Worm (Caenorhabditis elegans): Measurements from ENCODE around the gene deg-1.

Gene deg-1

DNA sequence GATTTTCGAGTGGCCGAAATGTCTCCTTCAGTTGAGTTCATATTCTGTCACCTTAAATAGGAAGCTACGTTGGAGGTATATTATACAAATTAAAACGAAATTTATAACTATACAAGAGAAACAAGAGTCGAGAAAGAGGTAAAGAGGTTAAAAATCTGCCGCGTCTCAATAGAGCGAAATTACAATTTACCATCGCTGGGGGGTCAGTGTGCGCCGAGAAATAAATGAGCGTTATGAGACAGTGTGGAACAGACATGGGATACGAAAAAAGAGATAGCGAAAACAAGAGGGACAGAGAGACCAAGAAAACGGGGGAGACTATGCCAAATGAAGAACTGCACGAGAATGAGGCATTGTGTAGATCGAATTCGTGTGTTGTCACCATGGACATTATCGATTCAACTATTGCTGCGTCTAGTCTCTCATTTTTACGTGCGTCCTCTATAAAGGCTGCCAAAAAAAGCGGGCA, 35.0 kb downstream of the deg-1 start, which contains the start of gene ZK154.5:
ZK154.5 (minus strand) TSS at position 51 of the 469 bp plus-strand sequence.
- TF ChIP-seq lin-11 (tag; optimal IDR thresholded peaks at IDR 0.05) (no peak), mdl-1 (tag; optimal IDR thresholded peaks at IDR 0.05) (no peak), elt-1 (tag; optimal IDR thresholded peaks at IDR 0.05) (no peak), fos-1 (tag; optimal IDR thresholded peaks at IDR 0.05) (peak; percentile 3), lsy-2 (tag; optimal IDR thresholded peaks at IDR 0.05) (peak in 1 of 2 experiments; percentile 54), sma-3 (GFP tag; optimal IDR thresholded peaks at IDR 0.05) (peak; percentile 5), sem-4 (tag; optimal IDR thresholded peaks at IDR 0.05) (peak; percentile 36), snpc-4 (tag; optimal IDR thresholded peaks at IDR 0.05) (no peak), ceh-16 (tag; optimal IDR thresholded peaks at IDR 0.05) (no peak), egl-27 (tag; optimal IDR thresholded peaks at IDR 0.05) (no peak), aly-2 (tag; optimal IDR thresholded peaks at IDR 0.05) (no peak), ztf-11 (tag; optimal IDR thresholded peaks at IDR 0.05) (no peak), ZK546.5 (tag; optimal IDR thresholded peaks at IDR 0.05) (no peak), nhr-12 (tag; optimal IDR thresholded peaks at IDR 0.05) (no peak), skn-1 (tag; optimal IDR thresholded peaks at IDR 0.05) (no peak), ztf-1 (GFP tag; conservative IDR thresholded peaks at IDR 0.05) (no peak), nhr-10 (tag; optimal IDR thresholded peaks at IDR 0.05) (no peak), F13H6.1 (tag; optimal IDR thresholded peaks at IDR 0.05) (peak; percentile 21), unc-55 (GFP tag; optimal IDR thresholded peaks at IDR 0.05) (peak; percentile 55), C34F6.9 (tag; optimal IDR thresholded peaks at IDR 0.05) (peak; percentile 78), ceh-82 (tag; optimal IDR thresholded peaks at IDR 0.05) (no peak), crh-2 (tag; optimal IDR thresholded peaks at IDR 0.05) (peak; percentile 55), nhr-237 (tag; optimal IDR thresholded peaks at IDR 0.05) (no peak), sma-9 (GFP tag; optimal IDR thresholded peaks at IDR 0.05) (peak; percentile 23), sma-9 (tag; optimal IDR thresholded peaks at IDR 0.05) (no peak), mab-5 (tag; optimal IDR thresholded peaks at IDR 0.05) (no peak), nhr-129 (tag; optimal IDR thresholded peaks at IDR 0.05) (peak; percentile 74), gmeb-1 (tag; optimal IDR thresholded peaks at IDR 0.05) (peak; percentile 24), nhr-6 (tag; optimal IDR thresholded peaks at IDR 0.05) (peak; percentile 3)

DNA sequence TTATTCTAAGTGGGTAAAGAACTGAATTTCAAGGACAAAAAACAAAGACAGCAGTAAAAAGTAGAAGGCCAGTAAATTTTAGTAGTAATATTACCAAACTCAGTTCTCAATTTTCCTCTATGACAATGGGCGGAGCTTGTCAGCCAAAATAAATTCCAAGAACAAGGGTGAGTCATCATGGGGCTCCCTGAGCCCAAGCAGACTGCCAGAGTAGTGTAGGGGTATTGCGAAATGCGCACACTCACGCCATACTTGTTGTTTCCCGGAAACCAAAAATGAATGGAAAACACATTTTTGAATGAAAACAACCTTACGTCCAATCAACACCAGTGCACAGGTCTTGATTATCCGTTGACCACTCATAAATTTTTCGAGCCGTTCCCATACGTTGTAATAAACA, 38.9 kb downstream of the deg-1 start:
- TF ChIP-seq nhr-129 (tag; optimal IDR thresholded peaks at IDR 0.05), result peak; percentile 49
- peak; percentile 72 for TF ChIP-seq C34F6.9 (tag; optimal IDR thresholded peaks at IDR 0.05)
- peak; percentile 79 for TF ChIP-seq fos-1 (tag; optimal IDR thresholded peaks at IDR 0.05)
- TF ChIP-seq elt-1 (tag; optimal IDR thresholded peaks at IDR 0.05), result no peak
- no peak for TF ChIP-seq blmp-1 (tag; optimal IDR thresholded peaks at IDR 0.05; ENCODE audit: insufficient read depth)
- TF ChIP-seq R02D3.7 (tag; optimal IDR thresholded peaks at IDR 0.05), result no peak
- TF ChIP-seq nhr-25 (tag; optimal IDR thresholded peaks at IDR 0.05), result no peak
- TF ChIP-seq lsy-2 (tag; optimal IDR thresholded peaks at IDR 0.05), result peak in 1 of 2 experiments; percentile 71
- TF ChIP-seq crh-2 (tag; optimal IDR thresholded peaks at IDR 0.05), result peak; percentile 30
- peak; percentile 70 for TF ChIP-seq unc-55 (GFP tag; optimal IDR thresholded peaks at IDR 0.05)
- peak; percentile 9 for TF ChIP-seq nhr-6 (tag; optimal IDR thresholded peaks at IDR 0.05)
- no peak for TF ChIP-seq aly-2 (tag; optimal IDR thresholded peaks at IDR 0.05)
- TF ChIP-seq nhr-21 (tag; optimal IDR thresholded peaks at IDR 0.05), result peak; percentile 54
- TF ChIP-seq sma-9 (GFP tag; optimal IDR thresholded peaks at IDR 0.05), result peak; percentile 77
- TF ChIP-seq sma-9 (tag; optimal IDR thresholded peaks at IDR 0.05), result no peak
- TF ChIP-seq sem-4 (tag; optimal IDR thresholded peaks at IDR 0.05), result peak; percentile 28
- TF ChIP-seq lin-11 (tag; optimal IDR thresholded peaks at IDR 0.05), result peak; percentile 69
- TF ChIP-seq zag-1 (tag; optimal IDR thresholded peaks at IDR 0.05), result peak; percentile 53
- TF ChIP-seq F13H6.1 (tag; optimal IDR thresholded peaks at IDR 0.05), result peak; percentile 16
- TF ChIP-seq sma-3 (GFP tag; optimal IDR thresholded peaks at IDR 0.05), result no peak
- no peak for TF ChIP-seq nhr-23 (tag; optimal IDR thresholded peaks at IDR 0.05)
- no peak for TF ChIP-seq snpc-4 (tag; optimal IDR thresholded peaks at IDR 0.05)
- no peak for TF ChIP-seq mab-5 (tag; optimal IDR thresholded peaks at IDR 0.05)
- peak; percentile 19 for TF ChIP-seq lin-13 (GFP tag; optimal IDR thresholded peaks at IDR 0.05)

DNA sequence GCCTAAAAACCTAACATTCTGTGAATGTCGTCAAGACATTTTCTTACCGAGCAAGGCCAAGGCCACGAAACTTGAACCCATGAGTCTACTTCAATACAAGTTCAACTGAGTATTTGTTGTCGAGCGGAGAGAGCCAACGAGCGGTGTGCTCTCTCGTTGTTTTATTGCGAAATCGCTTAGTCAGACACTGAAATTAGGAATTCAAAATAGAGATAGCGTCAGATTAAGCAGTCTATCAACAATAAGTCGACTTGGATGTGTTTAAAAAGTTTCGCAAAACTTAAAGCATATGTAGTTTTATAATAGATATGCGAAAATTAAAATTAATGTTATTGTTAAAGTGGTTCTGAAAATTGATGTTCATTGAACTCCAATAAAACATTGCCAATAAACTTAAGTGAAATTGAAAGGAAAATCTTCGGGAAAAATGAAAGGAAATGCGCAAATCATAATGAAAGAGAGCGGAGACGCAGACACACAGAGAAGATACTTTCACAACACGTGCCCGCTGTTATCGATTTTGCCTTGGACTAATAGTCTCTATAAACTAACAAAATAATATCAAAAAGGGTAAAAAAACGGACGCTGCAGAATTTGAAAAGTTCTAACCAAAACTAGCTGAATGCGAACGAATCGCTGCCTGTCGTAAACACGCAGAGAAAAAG, 40.6 kb downstream of the deg-1 start, which contains the start of gene ZK154.6:
ZK154.6 (minus strand) TSS at position 187 of the 665 bp plus-strand sequence.
- TF ChIP-seq sma-3 (GFP tag; optimal IDR thresholded peaks at IDR 0.05) (peak; percentile 14), zag-1 (tag; optimal IDR thresholded peaks at IDR 0.05) (no peak), dmd-4 (tag; optimal IDR thresholded peaks at IDR 0.05) (no peak), mbf-1 (tag; optimal IDR thresholded peaks at IDR 0.05) (no peak), crh-2 (tag; optimal IDR thresholded peaks at IDR 0.05) (peak; percentile 16), nhr-129 (tag; optimal IDR thresholded peaks at IDR 0.05) (peak; percentile 33), nhr-25 (tag; optimal IDR thresholded peaks at IDR 0.05) (peak; percentile 40), gmeb-1 (tag; optimal IDR thresholded peaks at IDR 0.05) (no peak), mdl-1 (tag; optimal IDR thresholded peaks at IDR 0.05) (peak; percentile 70 to 76), ztf-4 (tag; optimal IDR thresholded peaks at IDR 0.05) (no peak), lin-39 (tag; optimal IDR thresholded peaks at IDR 0.05) (no peak), nhr-10 (tag; optimal IDR thresholded peaks at IDR 0.05) (no peak), nhr-11 (tag; optimal IDR thresholded peaks at IDR 0.05) (no peak), ztf-1 (GFP tag; conservative IDR thresholded peaks at IDR 0.05) (no peak), F13H6.1 (tag; optimal IDR thresholded peaks at IDR 0.05) (peak; percentile 5), mab-5 (tag; optimal IDR thresholded peaks at IDR 0.05) (no peak), lin-13 (GFP tag; optimal IDR thresholded peaks at IDR 0.05) (no peak), ZK546.5 (tag; optimal IDR thresholded peaks at IDR 0.05) (no peak), Y55F3AM.14 (GFP tag; optimal IDR thresholded peaks at IDR 0.05) (no peak), ama-1 (optimal IDR thresholded peaks at IDR 0.05) (no peak), skn-1 (tag; optimal IDR thresholded peaks at IDR 0.05) (no peak), nhr-21 (tag; optimal IDR thresholded peaks at IDR 0.05) (no peak), lsy-2 (tag; optimal IDR thresholded peaks at IDR 0.05) (peak in 1 of 2 experiments; percentile 55), ceh-16 (tag; optimal IDR thresholded peaks at IDR 0.05) (no peak), elt-3 (tag; optimal IDR thresholded peaks at IDR 0.05) (no peak), unc-62 (GFP tag; optimal IDR thresholded peaks at IDR 0.05) (no peak), fos-1 (tag; optimal IDR thresholded peaks at IDR 0.05) (no peak), nhr-12 (tag; optimal IDR thresholded peaks at IDR 0.05) (no peak), ztf-11 (tag; optimal IDR thresholded peaks at IDR 0.05) (no peak)

All from whole organism, L2 larva.